Fruit fly (Drosophila melanogaster): ENCODE data around the gene Gp93.
A peak's percentile ranks its signal among the peaks of the same experiment; 100 is the strongest.

Gene Gp93

dm6 chr3R:27946555-27947204 is 1.8 kb upstream of the Gp93 start (continued):
- no peak for TF ChIP-seq sima (GFP tag; optimal IDR thresholded peaks at IDR 0.05)
- TF ChIP-seq CG3407 (GFP tag; optimal IDR thresholded peaks at IDR 0.05), result no peak
- peak; percentile 36 for TF ChIP-seq Med (GFP tag)
- TF ChIP-seq gcm2 (GFP tag; optimal IDR thresholded peaks at IDR 0.05), result no peak
- TF ChIP-seq HLHmδ (GFP tag; optimal IDR thresholded peaks at IDR 0.05), result peak; percentile 55
- TF ChIP-seq CG1602 (GFP tag; optimal IDR thresholded peaks at IDR 0.05), result no peak
- TF ChIP-seq chm (GFP tag; IDR thresholded peaks at IDR 0.05), result no peak
- no peak for TF ChIP-seq Scr (GFP tag; IDR thresholded peaks at IDR 0.05; ENCODE audit: partially characterized antibody)
- TF ChIP-seq hb (GFP tag; IDR thresholded peaks at IDR 0.05; ENCODE audit: partially characterized antibody), result no peak
- TF ChIP-seq lilli (GFP tag; optimal IDR thresholded peaks at IDR 0.05), result no peak
- TF ChIP-seq dysf (GFP tag; IDR thresholded peaks at IDR 0.05), result no peak
- no peak for TF ChIP-seq CG13287 (GFP tag; IDR thresholded peaks at IDR 0.05; ENCODE audit: partially characterized antibody)
- no peak for TF ChIP-seq sna (GFP tag; IDR thresholded peaks at IDR 0.05; ENCODE audit: partially characterized antibody)
- no peak for TF ChIP-seq CG17359 (tag; optimal IDR thresholded peaks at IDR 0.05)
- no peak for TF ChIP-seq dati (GFP tag; IDR thresholded peaks at IDR 0.05)
- no peak for TF ChIP-seq aop (GFP tag; IDR thresholded peaks at IDR 0.05)
- TF ChIP-seq CG8089 (GFP tag; optimal IDR thresholded peaks at IDR 0.05), result no peak
- TF ChIP-seq Tbp (GFP tag; optimal IDR thresholded peaks at IDR 0.05), result no peak
- no peak for TF ChIP-seq insv (GFP tag; optimal IDR thresholded peaks at IDR 0.05)
- no peak for TF ChIP-seq HLH54F (GFP tag; optimal IDR thresholded peaks at IDR 0.05)
- no peak for TF ChIP-seq pan (optimal IDR thresholded peaks at IDR 0.05)
- no peak for TF ChIP-seq pan (GFP tag; optimal IDR thresholded peaks at IDR 0.05 in 1 of 2, IDR thresholded peaks at IDR 0.05 in 1 of 2)
- no peak for TF ChIP-seq HmgZ (tag; optimal IDR thresholded peaks at IDR 0.05)
- TF ChIP-seq Drgx (GFP tag; IDR thresholded peaks at IDR 0.05), result no peak
- no peak for TF ChIP-seq TFAM (GFP tag; optimal IDR thresholded peaks at IDR 0.05)
- no peak for TF ChIP-seq Atf-2 (GFP tag; optimal IDR thresholded peaks at IDR 0.05)
- TF ChIP-seq ase (GFP tag; IDR thresholded peaks at IDR 0.05), result no peak
- no peak for TF ChIP-seq CG14667 (GFP tag; IDR thresholded peaks at IDR 0.05)
- TF ChIP-seq CG7928 (GFP tag; optimal IDR thresholded peaks at IDR 0.05), result no peak
- TF ChIP-seq CG15696 (tag; optimal IDR thresholded peaks at IDR 0.05), result peak; percentile 51
- TF ChIP-seq lov (optimal IDR thresholded peaks at IDR 0.05), result no peak
- 0 out of 3 replicates have a peak, but pooled peaks have one; percentile 17 for TF ChIP-seq lov (GFP tag; IDR thresholded peaks at IDR 0.05)
- TF ChIP-seq E2f2 (GFP tag; IDR thresholded peaks at IDR 0.05), result peak; percentile 11; the same call in 1 of the 2 replicates
- TF ChIP-seq Ets97D (GFP tag; optimal IDR thresholded peaks at IDR 0.05), result no peak
- no peak for TF ChIP-seq CG6683 (GFP tag; optimal IDR thresholded peaks at IDR 0.05)
- no peak for TF ChIP-seq Elba2 (GFP tag; optimal IDR thresholded peaks at IDR 0.05)
- TF ChIP-seq CG6254 (GFP tag; optimal IDR thresholded peaks at IDR 0.05), result no peak
- TF ChIP-seq Hand (GFP tag; optimal IDR thresholded peaks at IDR 0.05), result no peak
- no peak for TF ChIP-seq slp2 (GFP tag; optimal IDR thresholded peaks at IDR 0.05)
- no peak for TF ChIP-seq CG12942 (GFP tag; optimal IDR thresholded peaks at IDR 0.05)
- peak; percentile 55 for TF ChIP-seq CG15479 (GFP tag; optimal IDR thresholded peaks at IDR 0.05)
- peak; percentile 31; the same call in 1 of the 2 replicates for TF ChIP-seq CG4360 (GFP tag; IDR thresholded peaks at IDR 0.05)
- TF ChIP-seq CG17361 (GFP tag; IDR thresholded peaks at IDR 0.05), result no peak
- no peak for TF ChIP-seq CG7839 (tag; optimal IDR thresholded peaks at IDR 0.05)
- TF ChIP-seq jigr1 (GFP tag; IDR thresholded peaks at IDR 0.05), result no peak
- TF ChIP-seq salm (tag; optimal IDR thresholded peaks at IDR 0.05), result no peak
- no peak for TF ChIP-seq Ssrp (tag; optimal IDR thresholded peaks at IDR 0.05)
- no peak for TF ChIP-seq Sry-δ (GFP tag; optimal IDR thresholded peaks at IDR 0.05)
- no peak for TF ChIP-seq CG8281 (tag; optimal IDR thresholded peaks at IDR 0.05)
- no peak for TF ChIP-seq Max (GFP tag; optimal IDR thresholded peaks at IDR 0.05)
- TF ChIP-seq CG13296 (GFP tag; optimal IDR thresholded peaks at IDR 0.05), result peak; percentile 44

Data from whole organism, embryonic.